Fruit fly (Drosophila melanogaster) whole organism, adult: ENCODE measurements around the gene CycD.

Source experiments
- bab1 ChIP-seq: fragments of 200-800 bp; sonication (Bioruptor generic); optimal IDR thresholded peaks from 3 replicates; lab custom pipeline; 2019; ENCODE audit warnings: missing biosample characterization, mild to moderate bottlenecking, missing genetic modification characterization, moderate library complexity
- kay ChIP-seq: fragments of 200-800 bp; sonication (Bioruptor generic); peaks from one replicate; lab custom pipeline; 2016; ENCODE audit warnings: missing biosample characterization, missing genetic modification characterization, borderline replicate concordance
- toe ChIP-seq: fragments of 200-800 bp; sonication (Bioruptor generic); optimal IDR thresholded peaks from 2 replicates; lab custom pipeline; 2016; ENCODE audit warnings: missing biosample characterization, missing genetic modification characterization

DNA sequence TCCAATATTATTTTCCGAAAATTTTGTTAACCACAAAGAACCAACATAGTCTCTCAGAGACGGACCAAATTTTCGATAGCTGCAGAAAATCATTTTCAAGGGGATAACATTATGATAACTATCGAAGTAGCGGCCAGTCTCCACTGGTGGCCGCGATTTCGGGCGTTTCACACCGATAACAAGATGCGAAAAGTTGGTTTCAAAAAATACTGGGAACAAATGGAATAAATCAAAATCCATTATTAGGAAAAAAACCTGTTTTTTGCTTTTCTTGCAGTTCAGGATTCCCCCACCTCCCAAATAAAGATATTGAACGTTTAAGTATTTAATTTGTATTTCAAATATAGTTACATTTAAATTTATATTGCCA, 22.2 kb downstream of the CycD start, which contains the start of gene tay:
- TF ChIP-seq kay (GFP tag; lab: Kevin White, UChicago), result peak; percentile 26
- no peak for TF ChIP-seq bab1 (GFP tag; lab: Kevin White, UChicago)
- no peak for TF ChIP-seq toe
